Worm (Caenorhabditis elegans): ENCODE measurements around the gene lin-14.
A peak's percentile ranks its signal among the peaks of the same experiment; 100 is the strongest.

lin-14 gene

DNA sequence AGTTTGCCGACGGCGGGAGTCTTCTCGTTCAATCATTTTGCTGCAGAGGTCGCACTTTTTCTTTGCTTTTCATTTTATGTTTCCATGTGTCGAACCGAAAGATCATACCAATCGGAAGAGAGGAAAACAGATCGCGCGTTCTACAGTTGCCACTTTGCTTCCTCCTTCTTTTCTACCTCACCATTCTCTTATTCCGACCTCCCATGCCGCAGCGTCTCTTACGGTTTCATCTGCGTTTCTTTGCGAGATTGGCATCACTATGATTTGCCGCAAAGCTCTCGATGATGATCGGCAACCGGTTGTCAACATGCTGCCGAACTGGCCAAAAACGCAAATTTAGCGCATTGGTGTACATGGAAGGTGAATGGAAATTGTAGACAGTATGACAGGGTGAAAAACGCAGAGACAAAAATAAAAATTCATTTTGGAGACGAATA is 8.8 kb downstream of the lin-14 start:
- TF ChIP-seq skn-1 (tag; optimal IDR thresholded peaks at IDR 0.05) (no peak), lin-15B (tag; optimal IDR thresholded peaks at IDR 0.05) (no peak), nhr-25 (tag; optimal IDR thresholded peaks at IDR 0.05) (peak; percentile 80), ceh-16 (tag; optimal IDR thresholded peaks at IDR 0.05) (no peak), hmg-11 (tag; optimal IDR thresholded peaks at IDR 0.05) (peak; percentile 4), mml-1 (tag; optimal IDR thresholded peaks at IDR 0.05) (no peak), pha-4 (tag; optimal IDR thresholded peaks at IDR 0.05) (peak; percentile 40), nhr-28 (tag; optimal IDR thresholded peaks at IDR 0.05) (no peak), nfya-1 (tag; optimal IDR thresholded peaks at IDR 0.05; ENCODE audit: insufficient read depth) (peak; percentile 34), pqm-1 (tag; optimal IDR thresholded peaks at IDR 0.05) (no peak), eor-1 (tag; optimal IDR thresholded peaks at IDR 0.05) (no peak)

DNA sequence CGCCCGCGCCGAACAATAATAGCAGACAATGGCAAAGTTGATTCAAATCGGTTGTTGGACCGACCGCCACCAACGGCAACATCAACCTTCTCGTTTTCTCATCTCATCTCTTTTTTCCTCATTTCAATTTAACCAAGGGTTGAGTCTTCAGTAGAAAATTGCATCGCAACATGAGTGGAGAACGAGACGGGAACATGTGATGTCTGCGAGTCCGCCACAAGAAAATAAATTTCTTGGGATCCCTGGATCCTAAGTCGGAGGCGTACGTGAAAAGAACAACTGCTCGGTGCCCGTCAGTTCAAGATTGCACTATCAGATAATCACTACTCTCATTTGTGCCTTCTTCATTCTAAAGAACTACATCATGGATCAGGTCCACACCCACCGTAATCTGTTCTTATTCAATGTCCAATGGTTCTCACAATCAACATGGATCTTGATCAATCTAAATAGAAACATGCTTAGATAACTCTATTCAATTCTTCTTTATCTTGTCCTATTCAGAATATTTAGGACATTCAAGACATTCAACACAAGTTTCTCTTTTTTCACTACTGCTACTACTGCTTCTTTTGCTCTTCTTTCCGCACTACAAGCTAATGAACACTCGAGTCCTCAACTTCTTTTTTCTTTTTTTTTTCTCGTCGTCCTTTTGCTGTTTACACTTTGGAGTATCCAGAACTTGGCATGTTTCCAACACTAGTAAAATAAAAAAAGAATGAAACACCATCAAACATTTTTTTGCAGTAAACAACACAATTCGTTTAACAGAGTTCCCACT is 9.4 kb downstream of the lin-14 start:
- TF ChIP-seq elt-2 (tag; optimal IDR thresholded peaks at IDR 0.05) (no peak), fkh-10 (GFP tag; optimal IDR thresholded peaks at IDR 0.05) (peak; percentile 65), elt-3 (tag; optimal IDR thresholded peaks at IDR 0.05) (peak in 1 of 3 experiments; percentile 31), egl-5 (tag; optimal IDR thresholded peaks at IDR 0.05) (peak; percentile 41), mml-1 (tag; optimal IDR thresholded peaks at IDR 0.05) (no peak), nfya-1 (tag; optimal IDR thresholded peaks at IDR 0.05; ENCODE audit: insufficient read depth) (peak; percentile 30)

DNA sequence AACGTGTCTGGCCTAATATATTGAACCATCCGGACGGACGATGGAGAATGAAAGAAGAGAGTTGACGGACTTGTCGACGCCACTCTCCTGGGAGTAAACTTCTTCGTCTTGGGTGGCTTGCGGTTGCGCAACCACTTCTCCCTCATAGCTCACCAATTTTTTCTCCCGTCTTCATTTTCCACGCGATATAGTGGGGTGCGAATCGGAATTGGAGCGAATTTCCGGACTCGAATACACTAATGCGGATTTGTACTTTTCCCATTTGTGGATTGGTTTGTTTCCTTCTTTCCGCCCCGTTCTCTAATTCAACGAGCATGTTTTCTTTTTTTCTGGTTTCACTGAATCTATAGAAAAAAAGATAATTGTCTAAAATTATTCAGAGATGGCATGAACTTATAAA is 10.4 kb downstream of the lin-14 start:
- TF ChIP-seq lin-39 (tag; optimal IDR thresholded peaks at IDR 0.05) (peak; percentile 17), nhr-25 (tag; optimal IDR thresholded peaks at IDR 0.05) (no peak)

DNA sequence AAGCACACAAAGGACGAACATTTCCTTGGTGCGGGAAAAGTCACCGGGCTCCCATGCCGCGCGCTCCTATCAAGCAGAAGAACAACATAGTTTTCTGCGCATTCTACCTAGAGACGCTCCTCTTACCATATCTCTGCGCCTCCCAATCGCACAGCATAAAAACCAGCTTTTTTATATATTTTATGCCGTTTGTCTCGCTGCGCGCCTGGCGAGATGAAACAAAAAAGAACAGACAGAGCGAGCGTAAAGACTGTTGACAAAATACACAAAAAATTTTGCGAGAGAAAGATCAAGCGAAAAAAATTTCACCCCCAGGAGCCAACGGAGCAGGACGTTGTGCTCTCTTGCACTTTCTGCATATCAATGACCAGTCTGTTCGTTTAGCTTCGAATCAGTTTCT is 12.4 kb downstream of the lin-14 start:
- TF ChIP-seq pha-4 (tag; optimal IDR thresholded peaks at IDR 0.05) (peak; percentile 70), tbx-2 (tag; optimal IDR thresholded peaks at IDR 0.05) (no peak), daf-12 (tag; optimal IDR thresholded peaks at IDR 0.05) (no peak), unc-39 (tag; optimal IDR thresholded peaks at IDR 0.05) (no peak), ceh-28 (tag; optimal IDR thresholded peaks at IDR 0.05) (no peak), elt-3 (tag; optimal IDR thresholded peaks at IDR 0.05) (no peak), ama-1 (optimal IDR thresholded peaks at IDR 0.05) (peak; percentile 65), aly-2 (tag; optimal IDR thresholded peaks at IDR 0.05) (no peak), fos-1 (tag; optimal IDR thresholded peaks at IDR 0.05) (no peak), nhr-25 (tag; optimal IDR thresholded peaks at IDR 0.05) (no peak)

DNA sequence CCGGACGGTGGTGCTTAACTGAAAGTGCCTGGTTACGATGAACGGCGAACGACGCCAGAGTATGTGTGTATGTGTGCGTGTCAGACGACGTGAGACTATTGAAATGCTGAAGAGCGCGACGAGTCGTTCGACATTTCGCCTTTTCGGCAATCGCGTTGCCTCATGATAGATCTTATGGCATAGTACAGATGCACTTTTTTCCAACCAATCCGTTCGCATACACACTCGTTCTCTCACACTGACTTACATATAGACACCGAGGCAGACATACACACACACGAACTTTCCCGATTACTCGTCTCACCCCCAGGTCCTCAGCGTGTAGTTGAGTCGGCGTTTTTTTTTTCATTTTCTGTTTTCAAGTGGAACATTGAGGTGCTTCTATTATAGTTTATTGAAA is 13.4 kb downstream of the lin-14 start:
- TF ChIP-seq zag-1 (tag; optimal IDR thresholded peaks at IDR 0.05) = no peak
- no peak for TF ChIP-seq nhr-237 (tag; optimal IDR thresholded peaks at IDR 0.05)
- no peak for TF ChIP-seq snpc-4 (tag; optimal IDR thresholded peaks at IDR 0.05)
- peak; percentile 45 for TF ChIP-seq nhr-43 (tag; optimal IDR thresholded peaks at IDR 0.05; ENCODE audit: poor library complexity, severe bottlenecking)
- no peak for TF ChIP-seq egl-27 (tag; optimal IDR thresholded peaks at IDR 0.05)
- peak; percentile 45 for TF ChIP-seq nfya-1 (tag; optimal IDR thresholded peaks at IDR 0.05; ENCODE audit: insufficient read depth)
- TF ChIP-seq eor-1 (tag; optimal IDR thresholded peaks at IDR 0.05) = no peak
- no peak for TF ChIP-seq nhr-28 (tag; optimal IDR thresholded peaks at IDR 0.05)
- no peak for TF ChIP-seq elt-3 (tag; optimal IDR thresholded peaks at IDR 0.05)
- TF ChIP-seq ceh-9 (tag; optimal IDR thresholded peaks at IDR 0.05) = no peak
- TF ChIP-seq mml-1 (tag; optimal IDR thresholded peaks at IDR 0.05) = no peak
- TF ChIP-seq pha-4 (tag; optimal IDR thresholded peaks at IDR 0.05) = peak; percentile 56
- TF ChIP-seq elt-1 (tag; optimal IDR thresholded peaks at IDR 0.05) = no peak
- no peak for TF ChIP-seq hmg-11 (tag; optimal IDR thresholded peaks at IDR 0.05)
- TF ChIP-seq fkh-2 (tag; optimal IDR thresholded peaks at IDR 0.05) = no peak
- TF ChIP-seq nhr-25 (tag; optimal IDR thresholded peaks at IDR 0.05) = peak; percentile 93
- no peak for TF ChIP-seq sea-2 (GFP tag; optimal IDR thresholded peaks at IDR 0.05)
- TF ChIP-seq nhr-76 (tag; optimal IDR thresholded peaks at IDR 0.05) = no peak
- no peak for TF ChIP-seq ama-1 (optimal IDR thresholded peaks at IDR 0.05)
- TF ChIP-seq egl-5 (tag; optimal IDR thresholded peaks at IDR 0.05) = no peak
- peak; percentile 49 for TF ChIP-seq unc-62 (GFP tag; optimal IDR thresholded peaks at IDR 0.05)
- no peak for TF ChIP-seq fkh-10 (GFP tag; optimal IDR thresholded peaks at IDR 0.05)
- TF ChIP-seq fos-1 (tag; optimal IDR thresholded peaks at IDR 0.05) = no peak
- TF ChIP-seq ztf-4 (tag; optimal IDR thresholded peaks at IDR 0.05) = no peak
- TF ChIP-seq nhr-11 (tag; optimal IDR thresholded peaks at IDR 0.05) = no peak
- no peak for TF ChIP-seq R02D3.7 (tag; optimal IDR thresholded peaks at IDR 0.05)
- TF ChIP-seq nhr-77 (tag; optimal IDR thresholded peaks at IDR 0.05) = no peak
- no peak for TF ChIP-seq ceh-82 (tag; optimal IDR thresholded peaks at IDR 0.05)
- peak; percentile 32 for TF ChIP-seq tbx-2 (tag; optimal IDR thresholded peaks at IDR 0.05)
- no peak for TF ChIP-seq unc-39 (tag; optimal IDR thresholded peaks at IDR 0.05)
- TF ChIP-seq nhr-67 (tag; optimal IDR thresholded peaks at IDR 0.05) = no peak
- TF ChIP-seq ztf-11 (tag; optimal IDR thresholded peaks at IDR 0.05) = no peak
- TF ChIP-seq mdl-1 (tag; optimal IDR thresholded peaks at IDR 0.05) = no peak
- no peak for TF ChIP-seq lsy-12 (tag; optimal IDR thresholded peaks at IDR 0.05)

Measured in whole organism, L3 larva.